Fruit fly (Drosophila melanogaster) whole organism: ENCODE measurements around the gene CG1463.
A peak's percentile ranks its signal among the peaks of the same experiment; 100 is the strongest.

ENCODE experiments used
- CG8478 ChIP-seq: fragments of >200 bp; optimal IDR thresholded peaks from 2 replicates; lab custom pipeline; 2018; ENCODE audit warnings: inconsistent platforms
- Dll ChIP-seq: fragments of >200 bp; optimal IDR thresholded peaks from 2 replicates; lab custom pipeline; 2017
- EcR ChIP-seq, 2 experiments: fragments of >200 bp; optimal IDR thresholded peaks; 2 replicates each; lab custom pipeline; 2017; ENCODE audit warnings: missing biosample characterization in 2 of 2, missing genetic modification characterization in 2 of 2, missing genetic modification reagents in 2 of 2
- pan ChIP-seq: fragments of >200 bp; optimal IDR thresholded peaks from 2 replicates; lab custom pipeline; 2017
- psq ChIP-seq: fragments of >200 bp; optimal IDR thresholded peaks from 2 replicates; lab custom pipeline; 2017
- usp ChIP-seq: fragments of >200 bp; optimal IDR thresholded peaks from 2 replicates; lab custom pipeline; 2017; ENCODE audit warnings: missing biosample characterization, missing genetic modification characterization, mixed read lengths

Gene CG1463

DNA sequence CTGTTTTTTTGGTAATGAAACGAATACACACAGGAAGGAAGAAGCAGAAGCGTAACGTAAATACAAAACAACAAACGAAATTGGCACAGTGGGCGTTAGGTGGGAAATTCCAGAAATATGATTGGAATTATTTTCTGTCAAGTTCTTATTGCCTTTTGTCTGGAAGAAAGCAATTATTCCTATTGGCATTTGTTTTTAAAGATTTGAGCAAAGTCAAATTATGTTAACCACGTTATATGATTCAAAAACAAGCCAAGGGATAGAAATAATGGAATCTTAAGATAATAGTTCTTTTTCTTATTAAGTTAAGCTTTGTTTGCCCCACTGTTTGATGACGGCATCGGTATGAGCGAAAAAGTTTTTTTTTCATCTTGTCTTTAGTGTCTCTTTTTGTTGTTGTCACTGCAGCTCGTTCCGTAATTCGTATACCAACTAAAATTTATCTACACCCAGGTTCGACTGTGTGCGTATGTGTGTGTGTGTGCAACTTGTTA is 31.9 kb downstream of the CG1463 start:
- TF ChIP-seq EcR (GFP tag; optimal IDR thresholded peaks at IDR 0.05; lab: Kevin White, UChicago) (no peak), usp (GFP tag; lab: Kevin White, UChicago) (no peak), CG8478 (lab: Kevin White, UChicago) (no peak), Dll (lab: Kevin White, UChicago) (no peak), pan (lab: Kevin White, UChicago) (no peak), psq (lab: Kevin White, UChicago) (no peak)

DNA sequence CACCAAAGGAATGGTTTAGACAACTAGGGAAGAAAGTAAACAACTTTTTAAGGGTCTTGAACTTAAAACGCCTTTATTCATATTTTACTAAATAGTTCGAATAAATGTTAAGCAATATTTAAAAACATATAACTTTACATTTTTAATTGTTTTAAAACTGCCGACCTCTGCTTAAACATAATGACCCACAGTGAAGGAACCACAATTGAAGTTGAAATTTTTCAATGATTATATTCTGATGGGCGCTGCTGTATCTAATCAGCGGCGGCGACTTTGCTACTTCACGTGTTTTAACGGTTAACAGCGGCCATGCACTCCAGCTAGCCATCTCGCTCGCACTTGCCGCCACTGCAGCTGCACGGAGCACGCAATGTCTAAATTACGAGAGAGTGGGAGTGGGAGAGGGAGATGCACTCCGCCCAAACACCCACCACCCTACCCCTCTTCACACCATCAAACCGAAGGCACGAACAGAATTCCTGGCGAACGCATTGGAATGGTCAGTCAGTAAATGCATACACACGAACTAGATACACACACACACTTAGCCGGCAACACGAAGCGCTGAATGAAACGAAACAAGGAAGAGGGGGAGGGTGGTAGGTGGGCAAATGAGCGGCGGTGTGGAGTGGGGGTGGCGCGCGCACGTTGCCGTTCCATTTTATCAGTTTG is 32.6 kb downstream of the CG1463 start:
- TF ChIP-seq pan (lab: Kevin White, UChicago) (peak; percentile 9), Dll (lab: Kevin White, UChicago) (peak; percentile 39), usp (GFP tag; lab: Kevin White, UChicago) (no peak)

DNA sequence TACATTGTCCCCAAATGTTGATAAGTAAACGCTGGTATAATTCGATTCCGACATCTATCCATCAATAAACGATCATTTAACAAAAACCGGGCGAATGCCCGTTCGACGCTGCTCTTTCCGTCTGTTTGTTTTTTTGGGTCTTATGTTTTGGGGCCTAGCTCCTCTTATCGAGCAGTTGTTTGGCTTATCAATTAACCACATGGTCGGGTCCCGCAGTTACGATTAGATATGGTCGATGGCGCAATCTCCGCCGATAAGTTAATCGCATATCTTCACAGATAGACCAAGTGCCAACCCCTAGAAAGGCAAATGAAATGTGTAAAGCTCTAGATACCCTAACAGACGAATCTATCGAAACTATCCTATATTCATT is 33.2 kb downstream of the CG1463 start:
- TF ChIP-seq EcR (GFP tag; optimal IDR thresholded peaks at IDR 0.05; lab: Kevin White, UChicago) (no peak), Dll (lab: Kevin White, UChicago) (no peak)

DNA sequence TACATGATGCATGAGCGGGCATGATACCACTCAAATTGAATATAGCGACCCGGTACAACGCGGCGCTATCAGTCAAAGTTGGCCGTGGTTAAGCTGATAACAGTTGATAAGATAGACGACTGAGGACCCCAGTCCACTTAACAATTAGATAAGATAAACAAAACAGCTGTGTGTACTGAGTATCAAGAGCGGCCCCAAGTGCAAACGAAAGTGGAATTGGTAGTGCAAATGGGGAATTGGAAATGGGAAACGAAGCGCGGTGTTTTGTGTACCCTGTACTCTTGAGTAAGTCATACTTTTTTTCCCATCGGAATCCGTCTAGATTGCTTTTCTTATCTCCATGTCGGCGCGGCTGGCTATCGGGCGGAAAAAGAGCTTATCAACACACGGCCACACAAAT is 33.7 kb downstream of the CG1463 start:
- no peak for TF ChIP-seq psq (lab: Kevin White, UChicago)
- peak in 1 of 2 experiments; percentile 24 for TF ChIP-seq EcR (GFP tag; optimal IDR thresholded peaks at IDR 0.05; lab: Kevin White, UChicago)

DNA sequence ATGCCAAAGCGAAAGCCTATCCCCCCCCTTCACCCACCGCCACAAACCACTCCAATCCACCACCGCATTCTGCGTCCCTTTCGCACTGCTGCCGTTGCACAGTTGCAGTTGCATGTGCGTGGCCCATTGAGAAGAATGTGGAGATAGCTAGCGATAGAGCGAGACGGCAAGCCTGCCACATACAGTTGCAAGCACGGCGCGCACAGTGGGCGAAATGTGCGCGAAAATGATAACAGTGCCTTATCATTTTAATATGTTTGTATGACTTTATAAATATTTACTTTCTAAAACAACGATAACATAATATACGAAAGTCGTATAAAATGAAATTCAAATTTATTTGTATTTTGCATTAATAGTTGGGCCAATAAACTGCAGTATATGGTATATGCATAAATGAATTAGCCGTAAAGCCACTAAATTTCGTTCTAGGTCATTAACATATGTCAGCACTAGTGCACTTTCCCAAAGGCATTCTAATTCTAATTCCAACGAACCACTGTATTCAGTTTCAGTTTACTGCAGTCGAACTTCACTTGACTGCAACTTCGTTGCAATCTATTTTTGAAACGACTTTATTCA is 35.5 kb downstream of the CG1463 start:
- no peak for TF ChIP-seq EcR (GFP tag; optimal IDR thresholded peaks at IDR 0.05; lab: Kevin White, UChicago)
- TF ChIP-seq pan (lab: Kevin White, UChicago): no peak
- TF ChIP-seq usp (GFP tag; lab: Kevin White, UChicago): no peak
- no peak for TF ChIP-seq Dll (lab: Kevin White, UChicago)
- no peak for TF ChIP-seq CG8478 (lab: Kevin White, UChicago)
- TF ChIP-seq psq (lab: Kevin White, UChicago): no peak

DNA sequence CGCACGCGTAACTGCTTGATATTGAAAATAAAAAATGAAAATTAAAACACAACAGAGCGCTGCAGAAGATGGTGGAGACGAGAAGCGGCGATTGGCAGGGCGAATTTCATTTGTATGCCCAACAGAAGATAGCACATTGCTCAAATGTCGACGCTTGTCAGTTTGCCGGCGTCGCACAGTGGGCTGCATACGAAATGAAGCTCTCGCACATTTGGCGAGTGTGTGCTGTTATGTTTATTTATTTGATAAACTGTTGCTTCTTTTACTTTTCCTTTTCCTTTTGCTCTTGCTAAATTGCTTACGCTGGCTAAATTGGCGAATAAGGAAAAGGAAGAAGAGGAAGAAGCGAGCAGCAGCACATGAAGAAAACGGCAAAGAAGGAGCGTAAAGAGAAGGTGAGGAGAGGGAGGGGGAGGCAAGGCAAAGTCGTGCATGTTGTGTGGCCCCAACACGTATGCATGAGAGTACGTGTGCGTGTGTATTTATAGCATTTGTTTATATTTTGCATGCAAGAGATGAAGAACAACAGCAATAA is 36.1 kb downstream of the CG1463 start:
- TF ChIP-seq EcR (GFP tag; optimal IDR thresholded peaks at IDR 0.05; lab: Kevin White, UChicago) (no peak), CG8478 (lab: Kevin White, UChicago) (no peak), usp (GFP tag; lab: Kevin White, UChicago) (no peak), pan (lab: Kevin White, UChicago) (no peak), Dll (lab: Kevin White, UChicago) (no peak), psq (lab: Kevin White, UChicago) (no peak)

DNA sequence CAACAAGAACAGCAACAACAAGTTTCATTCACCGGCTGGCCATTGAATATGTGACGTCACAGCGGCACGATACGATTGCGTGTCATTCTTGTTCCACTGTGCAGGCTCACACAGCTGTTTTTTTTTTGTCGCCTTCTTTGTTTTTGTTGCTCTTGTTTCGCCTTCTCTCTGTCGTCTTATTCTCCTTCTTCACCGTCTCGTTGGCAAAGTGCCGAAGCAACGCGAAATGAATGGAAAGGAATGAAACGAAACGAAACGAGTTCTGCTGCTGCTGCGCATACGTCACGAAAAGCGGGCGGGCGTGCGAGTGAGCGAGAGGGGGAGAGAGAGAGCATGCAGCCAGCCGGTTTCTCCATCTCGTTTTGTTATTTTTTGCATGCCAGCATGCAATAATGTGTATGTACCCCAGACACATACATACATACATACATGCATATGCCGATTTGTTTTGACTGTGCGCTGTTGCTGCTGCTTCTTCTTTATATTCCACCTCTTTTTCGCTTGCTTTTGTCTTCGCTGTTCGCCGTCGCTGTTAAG is 36.7 kb downstream of the CG1463 start:
- TF ChIP-seq EcR (GFP tag; optimal IDR thresholded peaks at IDR 0.05; lab: Kevin White, UChicago) (no peak), usp (GFP tag; lab: Kevin White, UChicago) (no peak), psq (lab: Kevin White, UChicago) (no peak), CG8478 (lab: Kevin White, UChicago) (no peak), pan (lab: Kevin White, UChicago) (no peak), Dll (lab: Kevin White, UChicago) (no peak)

DNA sequence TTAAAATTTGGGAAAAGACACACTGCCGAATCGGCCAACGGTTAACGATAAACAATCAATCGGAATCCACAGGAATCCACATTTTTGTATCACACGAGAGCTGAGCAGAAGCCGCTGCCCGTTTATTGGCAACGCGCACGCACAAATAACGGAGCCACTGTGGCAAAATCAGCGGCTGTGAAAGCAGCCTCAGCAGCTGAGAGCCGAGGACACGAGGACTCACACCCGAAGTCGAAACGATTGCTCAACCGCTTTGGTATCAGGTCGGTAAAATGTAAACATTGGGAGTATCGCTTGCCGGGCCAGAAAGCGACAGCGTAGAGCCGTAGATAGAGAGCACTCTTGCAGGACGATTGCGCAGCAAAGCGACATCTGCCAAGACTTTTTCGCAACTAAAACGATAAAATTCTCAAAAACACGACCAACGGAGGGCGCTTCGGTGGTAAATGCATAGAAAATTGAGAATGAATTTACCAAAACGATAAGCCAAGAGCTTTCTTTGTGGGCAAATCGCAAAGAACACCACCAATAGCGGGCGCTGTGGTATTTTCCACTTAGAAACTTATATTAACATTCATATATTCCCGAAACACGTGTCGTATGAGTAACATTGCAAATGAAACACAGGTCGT is 43.1 kb downstream of the CG1463 start, which contains the start of gene hwt:
TSS of gene hwt (minus strand) at position 161 of the 632 bp plus-strand sequence.
- no peak for TF ChIP-seq usp (GFP tag; lab: Kevin White, UChicago)
- no peak for TF ChIP-seq pan (lab: Kevin White, UChicago)
- TF ChIP-seq Dll (lab: Kevin White, UChicago): no peak
- no peak for TF ChIP-seq psq (lab: Kevin White, UChicago)
- TF ChIP-seq CG8478 (lab: Kevin White, UChicago): no peak
- no peak for TF ChIP-seq EcR (GFP tag; optimal IDR thresholded peaks at IDR 0.05; lab: Kevin White, UChicago)

DNA sequence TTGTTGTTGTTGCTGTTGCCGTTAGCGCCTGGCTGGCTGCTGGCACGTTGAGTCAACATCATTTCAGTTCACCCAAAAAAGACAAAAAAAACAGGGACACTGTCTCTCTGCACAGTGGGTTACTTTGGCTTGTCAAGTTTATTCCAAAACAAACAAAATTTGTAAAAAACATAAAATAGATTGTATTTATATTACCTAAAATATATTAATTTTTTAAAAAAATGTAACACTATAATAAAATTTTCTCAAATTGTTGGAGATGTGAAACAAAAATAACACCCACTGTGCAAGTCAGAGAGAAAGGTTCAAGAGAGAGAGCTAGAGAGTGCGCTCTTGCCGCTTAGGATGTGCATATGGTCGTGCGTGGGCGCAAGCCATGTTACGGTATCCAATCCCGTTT is 43.8 kb downstream of the CG1463 start:
- no peak for TF ChIP-seq usp (GFP tag; lab: Kevin White, UChicago)
- no peak for TF ChIP-seq Dll (lab: Kevin White, UChicago)
- no peak for TF ChIP-seq pan (lab: Kevin White, UChicago)
- no peak for TF ChIP-seq CG8478 (lab: Kevin White, UChicago)
- TF ChIP-seq EcR (GFP tag; optimal IDR thresholded peaks at IDR 0.05; lab: Kevin White, UChicago): no peak
- no peak for TF ChIP-seq psq (lab: Kevin White, UChicago)
